Fruit fly (Drosophila melanogaster): ENCODE results near the gene CG43155.

Gene CG43155

dm6 chrX:11499454-11499853, 39.9 kb downstream of the CG43155 start (continued):
- TF ChIP-seq ttk (GFP tag; IDR thresholded peaks at IDR 0.05), result no peak
- peak; percentile 39 for TF ChIP-seq CG30403 (GFP tag; optimal IDR thresholded peaks at IDR 0.05)
- TF ChIP-seq HHEX (GFP tag; optimal IDR thresholded peaks at IDR 0.05), result peak; percentile 15
- TF ChIP-seq CG6854 (GFP tag; optimal IDR thresholded peaks at IDR 0.05), result no peak
- no peak for TF ChIP-seq pan (optimal IDR thresholded peaks at IDR 0.05)
- peak in 1 of 2 experiments; percentile 53 for TF ChIP-seq pan (GFP tag; optimal IDR thresholded peaks at IDR 0.05 in 1 of 2, IDR thresholded peaks at IDR 0.05 in 1 of 2)
- no peak for TF ChIP-seq usp (GFP tag; optimal IDR thresholded peaks at IDR 0.05)
- peak; percentile 35 for TF ChIP-seq CG1647 (GFP tag; optimal IDR thresholded peaks at IDR 0.05)
- peak; percentile 25 for TF ChIP-seq CG3407 (GFP tag; optimal IDR thresholded peaks at IDR 0.05)
- no peak for TF ChIP-seq jumu (GFP tag; optimal IDR thresholded peaks at IDR 0.05)
- TF ChIP-seq Opbp (GFP tag; IDR thresholded peaks at IDR 0.05; ENCODE audit: partially characterized antibody), result no peak
- TF ChIP-seq disco-r (GFP tag; optimal IDR thresholded peaks at IDR 0.05), result no peak
- no peak for TF ChIP-seq Mad (GFP tag; optimal IDR thresholded peaks at IDR 0.05)
- no peak for TF ChIP-seq Fer1 (GFP tag; optimal IDR thresholded peaks at IDR 0.05)
- TF ChIP-seq pho (GFP tag; optimal IDR thresholded peaks at IDR 0.05), result no peak
- TF ChIP-seq CG9876 (GFP tag; optimal IDR thresholded peaks at IDR 0.05), result no peak
- peak; percentile 47 for TF ChIP-seq Blimp-1 (GFP tag; optimal IDR thresholded peaks at IDR 0.05)
- TF ChIP-seq nerfin-1 (tag; optimal IDR thresholded peaks at IDR 0.05), result no peak
- peak; percentile 53 for TF ChIP-seq bab2 (GFP tag; optimal IDR thresholded peaks at IDR 0.05)
- peak; percentile 42 for TF ChIP-seq CG10979 (tag; optimal IDR thresholded peaks at IDR 0.05)
- no peak for TF ChIP-seq CG3281 (GFP tag; optimal IDR thresholded peaks at IDR 0.05)
- TF ChIP-seq vnd (GFP tag; IDR thresholded peaks at IDR 0.05; ENCODE audit: partially characterized antibody), result no peak
- TF ChIP-seq CG17612 (GFP tag; IDR thresholded peaks at IDR 0.05), result no peak
- no peak for TF ChIP-seq CG15696 (tag; optimal IDR thresholded peaks at IDR 0.05)
- peak; percentile 73 for TF ChIP-seq ATbp (GFP tag; optimal IDR thresholded peaks at IDR 0.05)
- TF ChIP-seq fd102C (GFP tag; optimal IDR thresholded peaks at IDR 0.05), result no peak
- peak in 1 of 2 experiments; percentile 72 for TF ChIP-seq eve (GFP tag; optimal IDR thresholded peaks at IDR 0.05)
- TF ChIP-seq chm (GFP tag; IDR thresholded peaks at IDR 0.05), result no peak
- TF ChIP-seq CG17385 (GFP tag; optimal IDR thresholded peaks at IDR 0.05), result peak; percentile 29
- 0 out of 2 replicates have a peak, but pooled peaks have one; percentile 22 for TF ChIP-seq danr (GFP tag; IDR thresholded peaks at IDR 0.05)
- TF ChIP-seq CG13296 (GFP tag; optimal IDR thresholded peaks at IDR 0.05), result no peak
- TF ChIP-seq CG31441 (GFP tag; IDR thresholded peaks at IDR 0.05), result no peak
- TF ChIP-seq mirr (GFP tag; optimal IDR thresholded peaks at IDR 0.05), result no peak
- TF ChIP-seq prd (optimal IDR thresholded peaks at IDR 0.05), result no peak
- TF ChIP-seq prd (GFP tag; IDR thresholded peaks at IDR 0.05), result peak; percentile 62; the same call in 2 of the 3 replicates
- peak; percentile 27 for TF ChIP-seq CG9609 (GFP tag; optimal IDR thresholded peaks at IDR 0.05)
- TF ChIP-seq Nf-YA (GFP tag; IDR thresholded peaks at IDR 0.05), result no peak
- TF ChIP-seq Hey (tag; optimal IDR thresholded peaks at IDR 0.05), result no peak
- peak; percentile 24 for TF ChIP-seq slp2 (GFP tag; optimal IDR thresholded peaks at IDR 0.05)
- no peak for TF ChIP-seq NC2α (GFP tag; optimal IDR thresholded peaks at IDR 0.05)
- TF ChIP-seq CG9817 (tag; optimal IDR thresholded peaks at IDR 0.05), result no peak
- TF ChIP-seq hth (optimal IDR thresholded peaks at IDR 0.05), result no peak
- no peak for TF ChIP-seq CG3995 (GFP tag; optimal IDR thresholded peaks at IDR 0.05)
- no peak for TF ChIP-seq fu2 (GFP tag; optimal IDR thresholded peaks at IDR 0.05)
- no peak for TF ChIP-seq CG8924 (tag; optimal IDR thresholded peaks at IDR 0.05)
- peak; percentile 33 for TF ChIP-seq CG12071 (GFP tag; optimal IDR thresholded peaks at IDR 0.05)
- no peak for TF ChIP-seq crol (GFP tag; IDR thresholded peaks at IDR 0.05)
- no peak for TF ChIP-seq ato (GFP tag; IDR thresholded peaks at IDR 0.05; ENCODE audit: partially characterized antibody)
- TF ChIP-seq CG13894 (tag; optimal IDR thresholded peaks at IDR 0.05), result no peak
- TF ChIP-seq sug (tag; optimal IDR thresholded peaks at IDR 0.05), result no peak
- peak; percentile 59 for TF ChIP-seq Antp (GFP tag; optimal IDR thresholded peaks at IDR 0.05)
- TF ChIP-seq Dad (GFP tag; optimal IDR thresholded peaks at IDR 0.05), result no peak
